Worm (Caenorhabditis elegans): ENCODE results near the gene gpa-12.

gpa-12 gene

DNA sequence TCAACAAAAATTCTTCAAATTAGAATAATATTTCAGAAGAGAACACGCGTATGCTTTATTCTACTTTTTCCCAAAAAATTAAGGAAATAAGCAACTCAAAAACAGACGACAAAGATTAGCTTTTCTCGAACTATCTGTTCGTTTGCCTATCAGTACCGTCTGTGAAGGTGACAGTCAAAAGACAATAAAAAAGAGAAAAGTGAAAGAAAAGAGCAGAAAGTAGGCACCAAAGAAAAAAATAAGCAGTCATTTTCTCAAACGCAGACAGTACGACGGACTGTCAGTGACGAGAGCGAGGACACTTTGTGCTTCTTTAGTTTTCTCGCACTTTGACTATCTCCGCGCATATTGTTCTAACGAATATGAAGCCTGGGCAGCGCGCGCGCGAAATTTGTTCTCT, 23.2 kb downstream of the gpa-12 start:
- TF ChIP-seq hmg-4 (GFP tag; optimal IDR thresholded peaks at IDR 0.05) (no peak), sea-1 (GFP tag; conservative IDR thresholded peaks at IDR 0.05) (no peak), hnd-1 (tag; optimal IDR thresholded peaks at IDR 0.05) (no peak), aly-1 (tag; optimal IDR thresholded peaks at IDR 0.05) (no peak), tra-4 (tag; optimal IDR thresholded peaks at IDR 0.05) (no peak), F13C5.2 (tag; optimal IDR thresholded peaks at IDR 0.05) (no peak), ceh-13 (GFP tag; optimal IDR thresholded peaks at IDR 0.05) (no peak), flt-1 (GFP tag; IDR thresholded peaks at IDR 0.05) (no peak), B0310.2 (tag; optimal IDR thresholded peaks at IDR 0.05) (no peak)

ce11 chrX:9268373-9268772, 25.0 kb downstream of the gpa-12 start:
- TF ChIP-seq ama-1 (optimal IDR thresholded peaks at IDR 0.05) (peak; percentile 29), ets-7 (tag; optimal IDR thresholded peaks at IDR 0.05) (no peak), aly-1 (tag; optimal IDR thresholded peaks at IDR 0.05) (no peak)

- TF ChIP-seq ama-1 (optimal IDR thresholded peaks at IDR 0.05) (no peak), hnd-1 (tag; optimal IDR thresholded peaks at IDR 0.05) (no peak), ets-7 (tag; optimal IDR thresholded peaks at IDR 0.05) (no peak), tra-4 (tag; optimal IDR thresholded peaks at IDR 0.05) (no peak), pes-1 (GFP tag; IDR thresholded peaks at IDR 0.05) (no peak), scrt-1 (GFP tag; IDR thresholded peaks at IDR 0.05) (no peak), ceh-13 (GFP tag; optimal IDR thresholded peaks at IDR 0.05) (no peak), sea-1 (GFP tag; conservative IDR thresholded peaks at IDR 0.05) (no peak), tbx-37 (GFP tag; conservative IDR thresholded peaks at IDR 0.05) (no peak), tbx-11 (GFP tag; IDR thresholded peaks at IDR 0.05) (no peak), aly-1 (tag; optimal IDR thresholded peaks at IDR 0.05) (no peak), hmbx-1 (tag; optimal IDR thresholded peaks at IDR 0.05) (no peak), B0310.2 (tag; optimal IDR thresholded peaks at IDR 0.05) (no peak), hmg-4 (GFP tag; optimal IDR thresholded peaks at IDR 0.05) (no peak), F13C5.2 (tag; optimal IDR thresholded peaks at IDR 0.05) (no peak), ceh-36 (tag; optimal IDR thresholded peaks at IDR 0.05) (no peak)
These were observed 27.4 kb downstream of the gpa-12 start, which contains the start of gene B0416.5 for ce11 chrX:9270753-9271152. Gene B0416.5, minus strand, starts transcription at chrX:9270853.

DNA sequence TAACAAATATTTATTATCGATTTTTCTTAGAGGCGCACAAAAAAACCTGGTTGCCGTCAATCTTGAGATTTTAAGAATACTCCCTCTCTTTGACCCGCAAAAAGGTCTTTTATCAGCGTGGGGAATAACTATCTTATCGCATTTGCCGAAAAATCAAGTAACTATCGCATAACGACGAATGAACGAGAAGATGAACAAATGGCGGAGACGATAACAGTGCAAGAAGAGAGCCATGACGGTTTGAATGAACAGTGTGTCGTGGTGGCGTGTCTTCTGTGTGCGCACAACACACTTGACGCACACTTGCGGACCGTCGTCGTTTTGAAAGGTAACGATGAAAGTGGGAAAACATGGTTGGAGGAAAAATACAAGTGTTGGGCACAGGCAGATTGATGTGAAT, 28.5 kb downstream of the gpa-12 start:
- TF ChIP-seq hmg-4 (GFP tag; optimal IDR thresholded peaks at IDR 0.05) (peak; percentile 16), scrt-1 (GFP tag; IDR thresholded peaks at IDR 0.05) (no peak)

DNA sequence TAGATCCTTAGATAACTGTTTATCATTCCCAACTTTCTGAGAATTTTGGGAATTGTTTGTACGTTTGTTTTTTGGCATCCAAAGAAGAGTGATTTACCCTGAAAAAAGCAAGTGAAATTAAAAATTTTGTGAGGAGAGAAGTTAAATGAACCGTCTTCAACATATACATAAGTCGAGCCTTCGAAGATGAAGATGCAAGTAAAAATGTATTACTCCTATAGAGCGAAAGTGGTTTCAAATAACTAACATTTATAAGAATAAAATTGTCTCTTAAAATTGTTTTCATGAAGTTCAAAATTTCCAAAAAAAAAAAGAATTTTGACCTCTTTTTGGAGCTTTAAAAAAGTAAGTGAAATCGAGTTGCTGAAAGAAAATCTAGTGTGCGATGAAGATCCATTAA, 31.2 kb downstream of the gpa-12 start, which contains the start of gene B0416.10:
Gene B0416.10 (minus strand): TSS at position 101 of the 400 bp plus-strand sequence.
- no peak for TF ChIP-seq pes-1 (GFP tag; IDR thresholded peaks at IDR 0.05)
- no peak for TF ChIP-seq B0310.2 (tag; optimal IDR thresholded peaks at IDR 0.05)
- no peak for TF ChIP-seq ama-1 (optimal IDR thresholded peaks at IDR 0.05)
- no peak for TF ChIP-seq hnd-1 (tag; optimal IDR thresholded peaks at IDR 0.05)
- TF ChIP-seq hmg-4 (GFP tag; optimal IDR thresholded peaks at IDR 0.05), result no peak
- TF ChIP-seq tra-4 (tag; optimal IDR thresholded peaks at IDR 0.05), result no peak
- no peak for TF ChIP-seq ets-7 (tag; optimal IDR thresholded peaks at IDR 0.05)
- no peak for TF ChIP-seq tbx-11 (GFP tag; IDR thresholded peaks at IDR 0.05)

ce11 chrX:9278653-9279052, 35.3 kb downstream of the gpa-12 start, which contains the start of gene B0416.4:
Gene B0416.4, plus strand, starts transcription at chrX:9278953.
- TF ChIP-seq hnd-1 (tag; optimal IDR thresholded peaks at IDR 0.05), result no peak
- no peak for TF ChIP-seq tbx-11 (GFP tag; IDR thresholded peaks at IDR 0.05)
- TF ChIP-seq hmbx-1 (tag; optimal IDR thresholded peaks at IDR 0.05), result no peak
- no peak for TF ChIP-seq tbx-37 (GFP tag; conservative IDR thresholded peaks at IDR 0.05)
- no peak for TF ChIP-seq scrt-1 (GFP tag; IDR thresholded peaks at IDR 0.05)

- TF ChIP-seq F13C5.2 (tag; optimal IDR thresholded peaks at IDR 0.05) (no peak), sea-1 (GFP tag; conservative IDR thresholded peaks at IDR 0.05) (no peak), B0310.2 (tag; optimal IDR thresholded peaks at IDR 0.05) (no peak), ceh-13 (GFP tag; optimal IDR thresholded peaks at IDR 0.05) (no peak), aly-1 (tag; optimal IDR thresholded peaks at IDR 0.05) (no peak), tbx-11 (GFP tag; IDR thresholded peaks at IDR 0.05) (no peak), pes-1 (GFP tag; IDR thresholded peaks at IDR 0.05) (no peak), flt-1 (GFP tag; IDR thresholded peaks at IDR 0.05) (no peak)
These were observed 39.7 kb downstream of the gpa-12 start, which contains the start of gene B0416.11 for ce11 chrX:9283026-9283425. Gene B0416.11, minus strand, starts transcription at chrX:9283126.

- TF ChIP-seq scrt-1 (GFP tag; IDR thresholded peaks at IDR 0.05) (no peak), ceh-13 (GFP tag; optimal IDR thresholded peaks at IDR 0.05) (no peak), ceh-36 (tag; optimal IDR thresholded peaks at IDR 0.05) (no peak), aly-1 (tag; optimal IDR thresholded peaks at IDR 0.05) (no peak), tbx-37 (GFP tag; conservative IDR thresholded peaks at IDR 0.05) (no peak), B0310.2 (tag; optimal IDR thresholded peaks at IDR 0.05) (no peak), flt-1 (GFP tag; IDR thresholded peaks at IDR 0.05) (no peak), ets-7 (tag; optimal IDR thresholded peaks at IDR 0.05) (no peak), hmbx-1 (tag; optimal IDR thresholded peaks at IDR 0.05) (no peak), hnd-1 (tag; optimal IDR thresholded peaks at IDR 0.05) (no peak), F13C5.2 (tag; optimal IDR thresholded peaks at IDR 0.05) (no peak), pes-1 (GFP tag; IDR thresholded peaks at IDR 0.05) (no peak), hmg-4 (GFP tag; optimal IDR thresholded peaks at IDR 0.05) (no peak), sea-1 (GFP tag; conservative IDR thresholded peaks at IDR 0.05) (no peak)
These were observed 48.0 kb downstream of the gpa-12 start, which contains the start of gene B0416.3 for ce11 chrX:9291345-9291744. Gene B0416.3, plus strand, starts transcription at chrX:9291645.

DNA sequence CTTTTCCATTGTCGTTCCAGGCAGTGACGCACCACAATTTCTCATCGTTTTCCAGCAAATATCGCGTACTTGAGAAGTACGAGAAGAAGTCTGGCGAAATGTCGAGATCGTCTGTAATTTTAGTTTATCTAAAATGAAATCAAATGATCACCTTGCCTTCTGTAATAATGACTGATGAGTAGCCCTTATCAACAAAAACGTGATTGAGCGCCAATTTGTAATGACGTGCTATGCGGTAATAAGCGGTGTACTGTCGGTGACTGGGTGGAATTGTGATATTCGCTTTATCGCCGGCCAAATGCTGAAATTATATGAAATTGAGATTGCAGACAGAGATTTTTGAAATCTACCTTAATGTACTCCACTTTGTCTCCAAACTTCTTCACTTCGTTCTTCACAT, 52.1 kb downstream of the gpa-12 start:
- TF ChIP-seq tbx-37 (GFP tag; conservative IDR thresholded peaks at IDR 0.05) (no peak), flt-1 (GFP tag; IDR thresholded peaks at IDR 0.05) (no peak), F13C5.2 (tag; optimal IDR thresholded peaks at IDR 0.05) (no peak), scrt-1 (GFP tag; IDR thresholded peaks at IDR 0.05) (no peak), hmbx-1 (tag; optimal IDR thresholded peaks at IDR 0.05) (no peak), hmg-4 (GFP tag; optimal IDR thresholded peaks at IDR 0.05) (no peak), B0310.2 (tag; optimal IDR thresholded peaks at IDR 0.05) (no peak), ceh-36 (tag; optimal IDR thresholded peaks at IDR 0.05) (no peak), aly-1 (tag; optimal IDR thresholded peaks at IDR 0.05) (no peak), pes-1 (GFP tag; IDR thresholded peaks at IDR 0.05) (no peak), ceh-13 (GFP tag; optimal IDR thresholded peaks at IDR 0.05) (no peak), ama-1 (optimal IDR thresholded peaks at IDR 0.05) (no peak), ets-7 (tag; optimal IDR thresholded peaks at IDR 0.05) (no peak), tra-4 (tag; optimal IDR thresholded peaks at IDR 0.05) (no peak), tbx-11 (GFP tag; IDR thresholded peaks at IDR 0.05) (no peak), hnd-1 (tag; optimal IDR thresholded peaks at IDR 0.05) (no peak), sea-1 (GFP tag; conservative IDR thresholded peaks at IDR 0.05) (no peak)
